Fruit fly (Drosophila melanogaster) whole organism: ENCODE measurements around the gene CG31445.

Experiments
- CG8478 ChIP-seq: fragments of >200 bp; optimal IDR thresholded peaks from 2 replicates; lab custom pipeline; 2018; ENCODE audit warnings: inconsistent platforms
- Dll ChIP-seq: fragments of >200 bp; optimal IDR thresholded peaks from 2 replicates; lab custom pipeline; 2017
- EcR ChIP-seq, 2 experiments: fragments of >200 bp; optimal IDR thresholded peaks; 2 replicates each; lab custom pipeline; 2017; ENCODE audit warnings: missing biosample characterization in 2 of 2, missing genetic modification characterization in 2 of 2, missing genetic modification reagents in 2 of 2
- pan ChIP-seq: fragments of >200 bp; optimal IDR thresholded peaks from 2 replicates; lab custom pipeline; 2017
- psq ChIP-seq: fragments of >200 bp; optimal IDR thresholded peaks from 2 replicates; lab custom pipeline; 2017
- usp ChIP-seq: fragments of >200 bp; optimal IDR thresholded peaks from 2 replicates; lab custom pipeline; 2017; ENCODE audit warnings: missing biosample characterization, missing genetic modification characterization, mixed read lengths

- TF ChIP-seq psq (lab: Kevin White, UChicago): no peak
- no peak for TF ChIP-seq CG8478 (lab: Kevin White, UChicago)
- TF ChIP-seq usp (GFP tag; lab: Kevin White, UChicago): no peak
- no peak for TF ChIP-seq EcR (GFP tag; optimal IDR thresholded peaks at IDR 0.05; lab: Kevin White, UChicago)
- TF ChIP-seq pan (lab: Kevin White, UChicago): no peak
- TF ChIP-seq Dll (lab: Kevin White, UChicago): no peak
Observed at dm6 chr3R:29263264-29263663, 18.6 kb upstream of the CG31445 start.
